Worm (Caenorhabditis elegans): ENCODE data around the gene skr-17.
A peak's percentile ranks its signal among the peaks of the same experiment; 100 is the strongest.

- TF ChIP-seq ceh-16 (tag; optimal IDR thresholded peaks at IDR 0.05) (no peak), unc-62 (GFP tag; optimal IDR thresholded peaks at IDR 0.05) (no peak), egl-27 (tag; optimal IDR thresholded peaks at IDR 0.05) (no peak), ama-1 (optimal IDR thresholded peaks at IDR 0.05) (peak; percentile 30)
These were observed 24.8 kb upstream of the skr-17 start, which contains the start of gene B0228.7 for ce11 chrII:7758397-7759135.

Data from whole organism, L3 larva.